Fruit fly (Drosophila melanogaster): Measurements from ENCODE around the gene RhoGAP93B.

The RhoGAP93B gene

DNA sequence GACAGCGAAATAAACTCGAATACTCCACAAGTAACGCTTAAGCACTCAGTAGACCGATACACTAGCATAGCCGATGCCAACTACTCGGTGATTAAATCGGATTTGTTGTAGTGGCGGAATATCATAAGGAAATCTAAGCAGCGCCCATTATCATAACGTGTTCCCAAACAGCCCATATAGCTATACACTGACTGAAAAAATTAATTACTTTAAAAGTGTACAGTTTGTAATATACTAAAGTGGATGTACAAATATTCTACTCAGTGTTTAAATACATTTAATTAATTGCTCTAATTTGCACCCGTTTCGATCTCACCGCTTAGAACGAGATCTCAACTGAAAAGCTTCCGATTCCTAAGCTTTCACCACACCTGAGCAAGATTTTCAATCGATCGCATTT, 48.9 kb downstream of the RhoGAP93B start, which contains the start of gene CG7079:
TSS of gene CG7079 (minus strand) at position 101 of the 400 bp plus-strand sequence.
- no peak for TF ChIP-seq Pif1B (GFP tag; optimal IDR thresholded peaks at IDR 0.05)
- TF ChIP-seq EcR (GFP tag; optimal IDR thresholded peaks at IDR 0.05), result no peak
- TF ChIP-seq fd96Ca (GFP tag; IDR thresholded peaks at IDR 0.05), result no peak
- no peak for TF ChIP-seq CG9948 (tag; optimal IDR thresholded peaks at IDR 0.05)
- TF ChIP-seq CG13204 (GFP tag; optimal IDR thresholded peaks at IDR 0.05), result no peak
- TF ChIP-seq CG14655 (GFP tag; optimal IDR thresholded peaks at IDR 0.05), result no peak
- no peak for TF ChIP-seq Ets98B (GFP tag; IDR thresholded peaks at IDR 0.05)
- no peak for TF ChIP-seq Snoo (tag; optimal IDR thresholded peaks at IDR 0.05)
- no peak for TF ChIP-seq CG32121 (GFP tag; IDR thresholded peaks at IDR 0.05)
- no peak for TF ChIP-seq gl (tag; optimal IDR thresholded peaks at IDR 0.05)
- TF ChIP-seq CG12605 (GFP tag; IDR thresholded peaks at IDR 0.05), result no peak
- no peak for TF ChIP-seq D1 (tag; optimal IDR thresholded peaks at IDR 0.05)

- no peak for TF ChIP-seq Snoo (tag; optimal IDR thresholded peaks at IDR 0.05)
- TF ChIP-seq CG15710 (tag; optimal IDR thresholded peaks at IDR 0.05), result no peak
- TF ChIP-seq fd96Ca (GFP tag; IDR thresholded peaks at IDR 0.05), result no peak
- TF ChIP-seq CG8159 (tag; optimal IDR thresholded peaks at IDR 0.05), result no peak
- no peak for TF ChIP-seq EcR (GFP tag; optimal IDR thresholded peaks at IDR 0.05)
- no peak for TF ChIP-seq CG12605 (GFP tag; IDR thresholded peaks at IDR 0.05)
- no peak for TF ChIP-seq Ets98B (GFP tag; IDR thresholded peaks at IDR 0.05)
- no peak for TF ChIP-seq CG14655 (GFP tag; optimal IDR thresholded peaks at IDR 0.05)
- no peak for TF ChIP-seq CG9948 (tag; optimal IDR thresholded peaks at IDR 0.05)
- TF ChIP-seq CG13204 (GFP tag; optimal IDR thresholded peaks at IDR 0.05), result no peak
- TF ChIP-seq CG34367 (tag; optimal IDR thresholded peaks at IDR 0.05), result no peak
- no peak for TF ChIP-seq CG4496 (GFP tag; IDR thresholded peaks at IDR 0.05)
- TF ChIP-seq gl (tag; optimal IDR thresholded peaks at IDR 0.05), result no peak
- no peak for TF ChIP-seq CG8301 (tag; optimal IDR thresholded peaks at IDR 0.05)
- TF ChIP-seq D1 (tag; optimal IDR thresholded peaks at IDR 0.05), result no peak
Measured at dm6 chr3R:21046927-21047326, 50.7 kb downstream of the RhoGAP93B start, which contains the start of gene CG31207. TSS of gene CG31207 (minus strand) at chr3R:21047027.

- TF ChIP-seq CG9948 (tag; optimal IDR thresholded peaks at IDR 0.05) (no peak), CG10348 (GFP tag; IDR thresholded peaks at IDR 0.05) (no peak), Ets98B (GFP tag; IDR thresholded peaks at IDR 0.05) (no peak), D1 (tag; optimal IDR thresholded peaks at IDR 0.05) (no peak), EcR (GFP tag; optimal IDR thresholded peaks at IDR 0.05) (no peak), CG17806 (tag; optimal IDR thresholded peaks at IDR 0.05) (no peak), CG8159 (tag; optimal IDR thresholded peaks at IDR 0.05) (no peak), CG14655 (GFP tag; optimal IDR thresholded peaks at IDR 0.05) (no peak), fd96Ca (GFP tag; IDR thresholded peaks at IDR 0.05) (no peak), Snoo (tag; optimal IDR thresholded peaks at IDR 0.05) (no peak), CG32121 (GFP tag; IDR thresholded peaks at IDR 0.05) (no peak), CG12605 (GFP tag; IDR thresholded peaks at IDR 0.05) (no peak), CG15710 (tag; optimal IDR thresholded peaks at IDR 0.05) (no peak), CG13204 (GFP tag; optimal IDR thresholded peaks at IDR 0.05) (no peak), CG4496 (GFP tag; IDR thresholded peaks at IDR 0.05) (no peak), gl (tag; optimal IDR thresholded peaks at IDR 0.05) (no peak)
Measured at dm6 chr3R:21045742-21046141, 51.9 kb downstream of the RhoGAP93B start, which contains the start of gene CG31189. TSS of gene CG31189 (minus strand) at chr3R:21045842.

DNA sequence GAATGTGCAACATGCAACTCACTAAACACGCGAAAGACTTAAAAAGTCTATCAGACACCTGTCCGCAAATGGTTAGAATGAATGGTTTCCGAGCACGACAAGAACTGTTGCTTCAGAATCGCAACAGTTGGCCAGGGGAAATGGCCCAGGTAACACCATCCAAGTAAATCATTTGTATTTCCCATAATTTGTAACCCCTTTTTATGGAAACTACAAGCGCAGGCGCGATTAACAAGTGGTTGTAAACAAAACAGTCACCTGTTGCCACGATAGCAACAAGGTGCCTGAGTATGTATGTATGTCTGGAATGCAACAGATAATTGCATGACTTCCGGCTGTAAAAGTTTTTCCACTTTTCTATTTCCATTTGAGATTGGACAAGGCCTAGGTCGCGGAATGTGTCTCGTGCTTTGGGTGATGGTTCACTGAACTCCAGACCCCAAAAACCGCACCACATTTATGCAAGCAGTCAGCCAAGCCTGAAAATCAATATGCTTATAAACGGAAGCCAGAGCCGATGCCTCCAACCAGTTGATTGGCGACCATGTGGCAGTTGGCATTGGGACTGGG, 54.0 kb downstream of the RhoGAP93B start, which contains the start of gene CG12278:
TSS of gene CG12278 (plus strand) at position 520 of the 570 bp plus-strand sequence.
- TF ChIP-seq CG8159 (tag; optimal IDR thresholded peaks at IDR 0.05) (no peak), CG12605 (GFP tag; IDR thresholded peaks at IDR 0.05) (peak; percentile 100)

dm6 chr3R:21042399-21042798, 55.2 kb downstream of the RhoGAP93B start, which contains the start of gene Dhc93AB:
TSS of gene Dhc93AB (minus strand) at chr3R:21042499.
- TF ChIP-seq CG15710 (tag; optimal IDR thresholded peaks at IDR 0.05), result no peak
- TF ChIP-seq Pif1B (GFP tag; optimal IDR thresholded peaks at IDR 0.05), result no peak
- TF ChIP-seq CG32121 (GFP tag; IDR thresholded peaks at IDR 0.05), result no peak
- no peak for TF ChIP-seq CG4496 (GFP tag; IDR thresholded peaks at IDR 0.05)
- no peak for TF ChIP-seq CG8159 (tag; optimal IDR thresholded peaks at IDR 0.05)
- no peak for TF ChIP-seq Ets98B (GFP tag; IDR thresholded peaks at IDR 0.05)
- no peak for TF ChIP-seq CG8301 (tag; optimal IDR thresholded peaks at IDR 0.05)
- no peak for TF ChIP-seq CG14655 (GFP tag; optimal IDR thresholded peaks at IDR 0.05)
- no peak for TF ChIP-seq gl (tag; optimal IDR thresholded peaks at IDR 0.05)
- no peak for TF ChIP-seq Pif1A (GFP tag; optimal IDR thresholded peaks at IDR 0.05)
- TF ChIP-seq fd96Ca (GFP tag; IDR thresholded peaks at IDR 0.05), result no peak

Measured in whole organism, pupa.